Worm (Caenorhabditis elegans) whole organism, late embryonic: ENCODE data around the gene srd-4.

Experiments used
- ama-1 ChIP-seq: fragments of 150-350 bp; optimal IDR thresholded peaks from 2 replicates; lab custom pipeline; 2014
- nfya-1 ChIP-seq: sonication (generic microtip); optimal IDR thresholded peaks from 2 replicates; lab custom pipeline; 2017; ENCODE audit warnings: missing genetic modification characterization, mild to moderate bottlenecking, missing compliant biosample characterization, antibody characterized with exemption, moderate library complexity
- pha-2 ChIP-seq: sonication (generic microtip); optimal IDR thresholded peaks from 2 replicates; lab custom pipeline; 2017; ENCODE audit warnings: mild to moderate bottlenecking, missing genetic modification characterization, missing compliant biosample characterization
- pqm-1 ChIP-seq: sonication (generic microtip); optimal IDR thresholded peaks from 2 replicates; lab custom pipeline; 2016; ENCODE audit warnings: missing genetic modification characterization, missing compliant biosample characterization

DNA sequence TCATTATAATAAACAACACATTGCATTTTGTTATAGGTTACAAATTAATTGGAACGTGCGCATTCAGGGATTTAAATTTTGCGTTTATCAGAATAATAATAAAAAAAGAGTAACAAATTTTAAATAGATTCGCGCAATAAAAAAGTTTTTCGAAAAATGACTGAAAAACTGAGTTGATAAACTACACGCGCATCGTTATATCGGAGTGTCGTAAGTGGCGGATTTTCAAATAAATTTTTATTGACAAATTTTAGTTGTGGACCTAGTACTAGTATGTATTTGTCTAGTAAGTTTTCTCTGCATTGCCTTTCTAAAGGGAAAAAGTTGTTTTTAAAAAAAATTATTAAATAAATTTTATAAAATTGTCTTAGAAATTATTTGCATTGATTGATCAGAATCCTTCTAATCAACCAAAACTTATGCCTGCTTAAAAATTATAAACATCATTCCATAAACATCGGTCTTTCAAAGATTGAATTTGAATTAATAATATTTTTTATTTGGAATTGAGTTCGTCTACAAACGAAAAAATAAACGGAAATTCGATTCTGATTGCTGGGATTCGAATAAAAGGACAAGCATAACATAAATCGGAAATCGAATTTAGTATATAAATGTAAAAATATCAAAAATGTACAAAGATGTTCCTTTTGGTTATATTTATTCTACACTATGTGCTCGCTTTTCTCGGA is at the start of gene srd-4:
- TF ChIP-seq ama-1 (lab: Kevin White, UChicago) (no peak), pqm-1 (tag; lab: Kevin White, UChicago) (no peak), pha-2 (tag; lab: Kevin White, UChicago) (no peak), nfya-1 (tag; lab: Kevin White, UChicago) (peak; percentile 6)
